In the genomic region with DNA sequence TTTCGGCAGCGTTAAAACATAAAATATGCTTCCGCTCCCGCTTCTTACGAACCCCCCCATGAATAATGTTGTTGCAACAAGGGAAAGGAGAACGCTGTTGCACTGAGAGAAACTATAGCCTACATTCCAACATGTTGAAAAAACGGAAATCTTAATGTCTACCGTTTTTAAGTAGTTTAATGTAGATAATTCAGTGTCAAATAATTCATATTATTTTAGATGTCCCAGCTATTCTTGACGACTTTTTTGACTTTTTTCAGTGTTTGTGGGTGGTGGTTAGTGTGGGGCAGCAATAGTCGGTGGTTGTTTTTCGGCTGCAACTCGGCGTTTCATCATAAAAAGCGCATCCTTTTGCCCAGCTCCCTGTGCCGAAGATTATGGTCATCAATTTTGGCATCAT, we compare ENCODE assay signal across 4 fruit fly cellular contexts.
TF ChIP-seq lines count a peak whose summit lies in the region.

No protein-coding gene starts in this region.

- TF ChIP-seq CTCF in whole organism, embryonic (GFP tag; optimal IDR thresholded peaks at IDR 0.05; lab: Kevin White, UChicago), result no peak

TF ChIP-seq in whole organism, embryonic, 481 proteins besides CTCF, POLR2A, EP300 and RAD21 (continues in another document):
- TF ChIP-seq ken (GFP tag; IDR thresholded peaks at IDR 0.05; lab: Robert Waterston, UW), result peak; percentile 47; the same call in 1 of the 3 replicates
- peak; percentile 66 for TF ChIP-seq HLH3B (GFP tag; IDR thresholded peaks at IDR 0.05; lab: Robert Waterston, UW)
- peak; percentile 51 for TF ChIP-seq grau (tag; optimal IDR thresholded peaks at IDR 0.05; lab: Kevin White, UChicago)
- TF ChIP-seq CG8478 (optimal IDR thresholded peaks at IDR 0.05; lab: Kevin White, UChicago), result no peak
- TF ChIP-seq ssp (GFP tag; IDR thresholded peaks at IDR 0.05; lab: Robert Waterston, UW), result peak; percentile 41; the same call in 1 of the 2 replicates
- no peak for TF ChIP-seq CkIIα-i1 (GFP tag; IDR thresholded peaks at IDR 0.05; lab: Robert Waterston, UW)
- TF ChIP-seq C15 (GFP tag; IDR thresholded peaks at IDR 0.05; lab: Robert Waterston, UW), result no peak
- TF ChIP-seq Sox102F (GFP tag; optimal IDR thresholded peaks at IDR 0.05; lab: Kevin White, UChicago), result peak; percentile 75
- TF ChIP-seq jigr1 (GFP tag; IDR thresholded peaks at IDR 0.05; lab: Robert Waterston, UW), result no peak
- peak; percentile 71 for TF ChIP-seq dmrt11E (tag; optimal IDR thresholded peaks at IDR 0.05; lab: Kevin White, UChicago)
- no peak for TF ChIP-seq CG6272 (GFP tag; IDR thresholded peaks at IDR 0.05; lab: Robert Waterston, UW)
- no peak for TF ChIP-seq Hr78 (GFP tag; optimal IDR thresholded peaks at IDR 0.05; lab: Kevin White, UChicago)
- no peak for TF ChIP-seq CG4282 (GFP tag; optimal IDR thresholded peaks at IDR 0.05; lab: Kevin White, UChicago)
- peak; percentile 50 for TF ChIP-seq CG6254 (GFP tag; optimal IDR thresholded peaks at IDR 0.05; lab: Kevin White, UChicago)
- peak; percentile 44 for TF ChIP-seq CG10209 (GFP tag; optimal IDR thresholded peaks at IDR 0.05; lab: Kevin White, UChicago)
- TF ChIP-seq Eip74EF (GFP tag; optimal IDR thresholded peaks at IDR 0.05; lab: Kevin White, UChicago), result peak in 1 of 2 experiments; percentile 11
- TF ChIP-seq CG11723 (GFP tag; optimal IDR thresholded peaks at IDR 0.05; lab: Kevin White, UChicago), result peak; percentile 41
- TF ChIP-seq Blimp-1 (GFP tag; optimal IDR thresholded peaks at IDR 0.05; lab: Kevin White, UChicago), result peak; percentile 77
- no peak for TF ChIP-seq sim (GFP tag; IDR thresholded peaks at IDR 0.05; lab: Robert Waterston, UW)
- peak; percentile 24 to 46 for TF ChIP-seq chif (GFP tag; optimal IDR thresholded peaks at IDR 0.05; lab: Kevin White, UChicago)
- TF ChIP-seq CG9727 (GFP tag; optimal IDR thresholded peaks at IDR 0.05; lab: Kevin White, UChicago), result peak; percentile 46

TF ChIP-seq in whole organism, prepupa, 60 proteins besides CTCF, POLR2A, EP300 and RAD21 (continues in another document):
- TF ChIP-seq eg (GFP tag; IDR thresholded peaks at IDR 0.05; lab: Robert Waterston, UW) (no peak), CG16779 (tag; optimal IDR thresholded peaks at IDR 0.05; lab: Kevin White, UChicago) (no peak), Sox14 (GFP tag; optimal IDR thresholded peaks at IDR 0.05; lab: Kevin White, UChicago) (peak; percentile 58), fkh (GFP tag; optimal IDR thresholded peaks at IDR 0.05; lab: Kevin White, UChicago) (no peak), CG10669 (GFP tag; optimal IDR thresholded peaks at IDR 0.05; lab: Kevin White, UChicago) (no peak), Hr39 (GFP tag; optimal IDR thresholded peaks at IDR 0.05; lab: Kevin White, UChicago) (peak; percentile 74), CG3032 (tag; optimal IDR thresholded peaks at IDR 0.05; lab: Kevin White, UChicago) (no peak), CG8319 (GFP tag; optimal IDR thresholded peaks at IDR 0.05; lab: Kevin White, UChicago) (no peak), Eip78C (GFP tag; lab: Kevin White, UChicago) (peak; percentile 72), CG32006 (GFP tag; optimal IDR thresholded peaks at IDR 0.05; lab: Kevin White, UChicago) (peak; percentile 39), CG11294 (GFP tag; IDR thresholded peaks at IDR 0.05; lab: Robert Waterston, UW) (no peak), Smox (GFP tag; optimal IDR thresholded peaks at IDR 0.05; lab: Kevin White, UChicago) (peak; percentile 60), CG6808 (GFP tag; optimal IDR thresholded peaks at IDR 0.05; lab: Kevin White, UChicago) (no peak), svp (GFP tag; lab: Kevin White, UChicago) (peak; percentile 85), CG9139 (GFP tag; optimal IDR thresholded peaks at IDR 0.05; lab: Kevin White, UChicago) (no peak), CG6163 (GFP tag; IDR thresholded peaks at IDR 0.05; lab: Robert Waterston, UW) (peak; percentile 54; the same call in 1 of the 3 replicates), CG3919 (GFP tag; optimal IDR thresholded peaks at IDR 0.05; lab: Kevin White, UChicago) (peak; percentile 34), fd85E (GFP tag; optimal IDR thresholded peaks at IDR 0.05; lab: Kevin White, UChicago) (no peak), acj6 (GFP tag; optimal IDR thresholded peaks at IDR 0.05; lab: Kevin White, UChicago) (peak; percentile 40), achi (GFP tag; optimal IDR thresholded peaks at IDR 0.05; lab: Kevin White, UChicago) (peak; percentile 24), CG1621 (tag; optimal IDR thresholded peaks at IDR 0.05; lab: Kevin White, UChicago) (no peak), OdsH (GFP tag; optimal IDR thresholded peaks at IDR 0.05; lab: Kevin White, UChicago) (peak; percentile 39), Lpt (GFP tag; optimal IDR thresholded peaks at IDR 0.05; lab: Kevin White, UChicago) (no peak), CG8632 (GFP tag; optimal IDR thresholded peaks at IDR 0.05; lab: Kevin White, UChicago) (peak; percentile 57)

TF ChIP-seq in whole organism, pupa, 21 proteins besides CTCF, POLR2A, EP300 and RAD21:
- TF ChIP-seq CG14655 (GFP tag; optimal IDR thresholded peaks at IDR 0.05; lab: Kevin White, UChicago) (no peak), CG32121 (GFP tag; IDR thresholded peaks at IDR 0.05; lab: Robert Waterston, UW) (no peak), CG10348 (GFP tag; IDR thresholded peaks at IDR 0.05; lab: Robert Waterston, UW) (no peak), CG15710 (tag; optimal IDR thresholded peaks at IDR 0.05; lab: Kevin White, UChicago) (peak; percentile 6), CG12605 (GFP tag; IDR thresholded peaks at IDR 0.05; lab: Robert Waterston, UW) (no peak), CG8159 (tag; optimal IDR thresholded peaks at IDR 0.05; lab: Kevin White, UChicago) (no peak), CG4496 (GFP tag; IDR thresholded peaks at IDR 0.05; lab: Robert Waterston, UW) (no peak), Ets98B (GFP tag; IDR thresholded peaks at IDR 0.05; lab: Robert Waterston, UW) (no peak), rn (GFP tag; IDR thresholded peaks at IDR 0.05; lab: Robert Waterston, UW) (no peak), Snoo (tag; optimal IDR thresholded peaks at IDR 0.05; lab: Kevin White, UChicago) (peak; percentile 8), gl (tag; optimal IDR thresholded peaks at IDR 0.05; lab: Kevin White, UChicago) (no peak), CG13204 (GFP tag; optimal IDR thresholded peaks at IDR 0.05; lab: Kevin White, UChicago) (no peak), fd96Ca (GFP tag; IDR thresholded peaks at IDR 0.05; lab: Robert Waterston, UW) (no peak), CG34367 (tag; optimal IDR thresholded peaks at IDR 0.05; lab: Kevin White, UChicago) (no peak), D1 (tag; optimal IDR thresholded peaks at IDR 0.05; lab: Kevin White, UChicago) (no peak), CG8301 (tag; optimal IDR thresholded peaks at IDR 0.05; lab: Kevin White, UChicago) (no peak), Pif1A (GFP tag; optimal IDR thresholded peaks at IDR 0.05; lab: Kevin White, UChicago) (peak; percentile 27), Pif1B (GFP tag; optimal IDR thresholded peaks at IDR 0.05; lab: Kevin White, UChicago) (no peak), CG9948 (tag; optimal IDR thresholded peaks at IDR 0.05; lab: Kevin White, UChicago) (no peak), EcR (GFP tag; optimal IDR thresholded peaks at IDR 0.05; lab: Kevin White, UChicago) (no peak), CG17806 (tag; optimal IDR thresholded peaks at IDR 0.05; lab: Kevin White, UChicago) (no peak)

TF ChIP-seq in whole organism, wandering third instar larva, 38 proteins besides CTCF, POLR2A, EP300 and RAD21:
- no peak for TF ChIP-seq Hr83 (GFP tag; optimal IDR thresholded peaks at IDR 0.05; lab: Kevin White, UChicago; ENCODE audit: poor library complexity, severe bottlenecking)
- no peak for TF ChIP-seq lola (GFP tag; optimal IDR thresholded peaks at IDR 0.05; lab: Kevin White, UChicago)
- no peak for TF ChIP-seq Dfd (GFP tag; optimal IDR thresholded peaks at IDR 0.05; lab: Kevin White, UChicago)
- TF ChIP-seq woc (GFP tag; optimal IDR thresholded peaks at IDR 0.05; lab: Kevin White, UChicago), result peak; percentile 36
- TF ChIP-seq psq (GFP tag; optimal IDR thresholded peaks at IDR 0.05; lab: Kevin White, UChicago), result peak; percentile 53
- peak; percentile 60 for TF ChIP-seq Hnf4 (GFP tag; optimal IDR thresholded peaks at IDR 0.05; lab: Kevin White, UChicago)
- no peak for TF ChIP-seq CG9705 (GFP tag; optimal IDR thresholded peaks at IDR 0.05; lab: Kevin White, UChicago)
- peak; percentile 59 for TF ChIP-seq Sp1 (GFP tag; optimal IDR thresholded peaks at IDR 0.05; lab: Kevin White, UChicago)
- TF ChIP-seq OdsH (GFP tag; optimal IDR thresholded peaks at IDR 0.05; lab: Kevin White, UChicago), result peak; percentile 56
- TF ChIP-seq dl (GFP tag; optimal IDR thresholded peaks at IDR 0.05; lab: Kevin White, UChicago; ENCODE audit: insufficient read depth in 1 of 2, partially characterized antibody in 2 of 2), result no peak
- peak; percentile 26 for TF ChIP-seq Jra (GFP tag; optimal IDR thresholded peaks at IDR 0.05; lab: Kevin White, UChicago)
- peak; percentile 18 for TF ChIP-seq HLH106 (tag; optimal IDR thresholded peaks at IDR 0.05; lab: Kevin White, UChicago)
- no peak for TF ChIP-seq Vsx2 (GFP tag; optimal IDR thresholded peaks at IDR 0.05; lab: Kevin White, UChicago; ENCODE audit: partially characterized antibody)
- no peak for TF ChIP-seq tai (GFP tag; optimal IDR thresholded peaks at IDR 0.05; lab: Kevin White, UChicago)
- peak; percentile 43 for TF ChIP-seq rgr (GFP tag; optimal IDR thresholded peaks at IDR 0.05; lab: Kevin White, UChicago)
- peak; percentile 47 for TF ChIP-seq ey (GFP tag; optimal IDR thresholded peaks at IDR 0.05; lab: Kevin White, UChicago)
- TF ChIP-seq fru (GFP tag; optimal IDR thresholded peaks at IDR 0.05; lab: Kevin White, UChicago), result peak; percentile 49
- TF ChIP-seq h (GFP tag; optimal IDR thresholded peaks at IDR 0.05; lab: Kevin White, UChicago), result peak; percentile 59
- TF ChIP-seq GATAd (GFP tag; optimal IDR thresholded peaks at IDR 0.05; lab: Kevin White, UChicago), result no peak
- TF ChIP-seq brk (GFP tag; optimal IDR thresholded peaks at IDR 0.05; lab: Kevin White, UChicago), result peak; percentile 11
- peak; percentile 72 for TF ChIP-seq br (GFP tag; optimal IDR thresholded peaks at IDR 0.05; lab: Kevin White, UChicago)
- TF ChIP-seq foxo (GFP tag; optimal IDR thresholded peaks at IDR 0.05; lab: Kevin White, UChicago), result peak in 1 of 2 experiments; percentile 44
